Fruit fly (Drosophila melanogaster): Measurements from ENCODE around the gene Jasper.

Jasper gene

dm6 chr3R:30055915-30056544, 3.7 kb downstream of the Jasper start, which contains the start of the genes Rpp14b and spn-A (continued):
- TF ChIP-seq CG4820 (GFP tag; optimal IDR thresholded peaks at IDR 0.05) (peak; percentile 90), sob (GFP tag; IDR thresholded peaks at IDR 0.05) (peak; percentile 26; the same call in 1 of the 2 replicates), esg (GFP tag; conservative IDR thresholded peaks at IDR 0.05) (no peak), CG1603 (tag; optimal IDR thresholded peaks at IDR 0.05) (peak; percentile 36), CG13424 (tag; optimal IDR thresholded peaks at IDR 0.05) (peak; percentile 35), pho (GFP tag; optimal IDR thresholded peaks at IDR 0.05) (no peak), Oli (tag; optimal IDR thresholded peaks at IDR 0.05) (no peak), Abd-B (GFP tag; optimal IDR thresholded peaks at IDR 0.05) (no peak), Aef1 (GFP tag; IDR thresholded peaks at IDR 0.05) (no peak), inv (GFP tag; IDR thresholded peaks at IDR 0.05; ENCODE audit: partially characterized antibody) (no peak), CG13894 (tag; optimal IDR thresholded peaks at IDR 0.05) (no peak), tx (GFP tag; optimal IDR thresholded peaks at IDR 0.05) (no peak), klu (GFP tag; IDR thresholded peaks at IDR 0.05) (0 out of 2 replicates have a peak, but pooled peaks have one; percentile 21), row (GFP tag; IDR thresholded peaks at IDR 0.05) (peak; percentile 88), CG14860 (GFP tag; IDR thresholded peaks at IDR 0.05; ENCODE audit: partially characterized antibody) (no peak), CG1233 (GFP tag; optimal IDR thresholded peaks at IDR 0.05) (no peak), B-H2 (GFP tag; optimal IDR thresholded peaks at IDR 0.05) (peak; percentile 46), CG17802 (tag; optimal IDR thresholded peaks at IDR 0.05) (no peak), Doc3 (GFP tag; IDR thresholded peaks at IDR 0.05; ENCODE audit: partially characterized antibody) (0 out of 3 replicates have a peak, but pooled peaks have one; percentile 7), Optix (GFP tag; IDR thresholded peaks at IDR 0.05) (no peak), Scr (GFP tag; IDR thresholded peaks at IDR 0.05; ENCODE audit: partially characterized antibody) (no peak), CG2875 (GFP tag; optimal IDR thresholded peaks at IDR 0.05) (no peak), zfh2 (GFP tag; optimal IDR thresholded peaks at IDR 0.05) (peak; percentile 35), ci (GFP tag; IDR thresholded peaks at IDR 0.05) (peak; percentile 43; the same call in 2 of the 3 replicates), usp (GFP tag; optimal IDR thresholded peaks at IDR 0.05) (no peak), Ssrp (tag; optimal IDR thresholded peaks at IDR 0.05) (peak; percentile 11), Drgx (GFP tag; IDR thresholded peaks at IDR 0.05) (0 out of 2 replicates have a peak, but pooled peaks have one; percentile 25), salm (tag; optimal IDR thresholded peaks at IDR 0.05) (no peak), CG1832 (GFP tag; optimal IDR thresholded peaks at IDR 0.05) (no peak), Six4 (GFP tag; optimal IDR thresholded peaks at IDR 0.05) (no peak), H15 (GFP tag; IDR thresholded peaks at IDR 0.05) (no peak), pros (GFP tag; optimal IDR thresholded peaks at IDR 0.05) (no peak), CG14710 (tag; optimal IDR thresholded peaks at IDR 0.05) (no peak), HmgZ (tag; optimal IDR thresholded peaks at IDR 0.05) (peak; percentile 25), yki (optimal IDR thresholded peaks at IDR 0.05) (peak; percentile 47), stc (GFP tag; IDR thresholded peaks at IDR 0.05) (0 out of 2 replicates have a peak, but pooled peaks have one; percentile 24), CG12155 (GFP tag; optimal IDR thresholded peaks at IDR 0.05) (no peak), CG8290 (GFP tag; optimal IDR thresholded peaks at IDR 0.05) (no peak), CG8290 (tag; optimal IDR thresholded peaks at IDR 0.05) (peak in 1 of 2 experiments; percentile 61), Pdp1 (GFP tag; optimal IDR thresholded peaks at IDR 0.05) (peak in 1 of 2 experiments; percentile 5), abd-A (tag; optimal IDR thresholded peaks at IDR 0.05) (no peak), Dek (tag; optimal IDR thresholded peaks at IDR 0.05) (peak; percentile 17), ranshi (GFP tag; IDR thresholded peaks at IDR 0.05) (no peak), NC2α (GFP tag; optimal IDR thresholded peaks at IDR 0.05) (no peak), E2f1 (GFP tag; IDR thresholded peaks at IDR 0.05) (peak; percentile 32; the same call in 1 of the 2 replicates), CG17385 (GFP tag; optimal IDR thresholded peaks at IDR 0.05) (peak; percentile 3), CG4360 (GFP tag; IDR thresholded peaks at IDR 0.05) (no peak), CG18599 (GFP tag; optimal IDR thresholded peaks at IDR 0.05) (peak; percentile 6), CG30403 (GFP tag; optimal IDR thresholded peaks at IDR 0.05) (no peak), Hmx (GFP tag; optimal IDR thresholded peaks at IDR 0.05) (no peak)
